Fruit fly (Drosophila melanogaster) whole organism, embryonic: ENCODE measurements around the gene CG11975.

Experiments
- C15 ChIP-seq: fragments of 200-800 bp; sonication (Bioruptor generic); IDR thresholded peaks from 3 replicates; pipeline ENCODE4 v1.3.6; 2022; ENCODE audit warnings: missing biosample characterization, missing genetic modification characterization
- CG10321 ChIP-seq: fragments of 200-800 bp; sonication (Bioruptor generic); IDR thresholded peaks from 2 replicates; pipeline ENCODE4 v1.3.6; 2022; ENCODE audit warnings: missing biosample characterization, missing genetic modification characterization
- CG14014 ChIP-seq: fragments of 200-800 bp; sonication (Bioruptor generic); IDR thresholded peaks from 2 replicates; pipeline ENCODE4 v1.3.6; 2022; ENCODE audit warnings: missing biosample characterization, missing genetic modification characterization
- CG15011 ChIP-seq: fragments of 200-800 bp; sonication (Bioruptor generic); optimal IDR thresholded peaks from 3 replicates; lab custom pipeline; 2018; ENCODE audit warnings: missing biosample characterization, mild to moderate bottlenecking, missing genetic modification characterization
- CG15514 ChIP-seq: fragments of 200-800 bp; sonication (Bioruptor generic); optimal IDR thresholded peaks from 3 replicates; lab custom pipeline; 2017; ENCODE audit warnings: missing biosample characterization, missing genetic modification characterization, mild to moderate bottlenecking, moderate library complexity, missing genetic modification reagents
- CG17328 ChIP-seq: fragments of 200-800 bp; sonication (Bioruptor generic); IDR thresholded peaks from 2 replicates; pipeline ENCODE4 v1.3.6; 2022; ENCODE audit warnings: missing biosample characterization, missing genetic modification characterization
- CG17359 ChIP-seq: fragments of 200-800 bp; sonication (Bioruptor generic); optimal IDR thresholded peaks from 3 replicates; lab custom pipeline; 2018; ENCODE audit warnings: missing biosample characterization, mild to moderate bottlenecking, missing genetic modification characterization, moderate library complexity
- CG17361 ChIP-seq: fragments of 200-800 bp; sonication (Bioruptor generic); IDR thresholded peaks from 3 replicates; pipeline ENCODE4 v1.3.6; 2022; ENCODE audit warnings: missing biosample characterization, missing genetic modification characterization
- CG1832 ChIP-seq: fragments of 200-800 bp; sonication (Bioruptor generic); optimal IDR thresholded peaks from 2 replicates; lab custom pipeline; 2017; ENCODE audit warnings: missing biosample characterization, mild to moderate bottlenecking, missing genetic modification characterization, inconsistent platforms
- CG18599 ChIP-seq: fragments of 200-800 bp; sonication (Bioruptor generic); optimal IDR thresholded peaks from 3 replicates; lab custom pipeline; 2017; ENCODE audit warnings: missing biosample characterization, missing genetic modification characterization, mild to moderate bottlenecking, moderate library complexity, missing genetic modification reagents
- CG31224 ChIP-seq: fragments of 200-800 bp; sonication (Bioruptor generic); IDR thresholded peaks from 2 replicates; pipeline ENCODE4 v1.3.6; 2022; ENCODE audit warnings: missing biosample characterization, missing genetic modification characterization
- CG31388 ChIP-seq: fragments of 200-800 bp; sonication (Bioruptor generic); optimal IDR thresholded peaks from 2 replicates; lab custom pipeline; 2016; ENCODE audit warnings: missing biosample characterization, missing genetic modification characterization
- CG32532 ChIP-seq: fragments of 200-800 bp; sonication (Bioruptor generic); IDR thresholded peaks from 2 replicates; pipeline ENCODE4 v1.3.6; 2022; ENCODE audit warnings: missing biosample characterization, missing genetic modification characterization
- CG3995 ChIP-seq: fragments of 200-800 bp; sonication (Bioruptor generic); optimal IDR thresholded peaks from 3 replicates; lab custom pipeline; 2016; ENCODE audit warnings: missing biosample characterization, missing genetic modification characterization
- CG5180 ChIP-seq: fragments of 200-800 bp; sonication (Bioruptor generic); optimal IDR thresholded peaks from 3 replicates; lab custom pipeline; 2017; ENCODE audit warnings: missing biosample characterization, missing genetic modification characterization, mild to moderate bottlenecking, moderate library complexity, missing genetic modification reagents
- CG6683 ChIP-seq: fragments of 200-800 bp; sonication (Bioruptor generic); optimal IDR thresholded peaks from 2 replicates; lab custom pipeline; 2017; ENCODE audit warnings: missing biosample characterization, mild to moderate bottlenecking, missing genetic modification characterization, missing genetic modification reagents
- CG7745 ChIP-seq: fragments of 200-800 bp; sonication (Bioruptor generic); optimal IDR thresholded peaks from 2 replicates; lab custom pipeline; 2018; ENCODE audit warnings: missing biosample characterization, mild to moderate bottlenecking, missing genetic modification characterization, moderate library complexity
- D ChIP-seq, 2 experiments: fragments of 200-800 bp in 1 of 2; fragments of >200 bp in 1 of 2; sonication (Bioruptor generic) in 1 of 2; optimal IDR thresholded peaks; 2 replicates in 1 of 2; 3 replicates in 1 of 2; lab custom pipeline; 2017; ENCODE audit warnings: mild to moderate bottlenecking in 1 of 2, missing biosample characterization in 1 of 2, missing genetic modification characterization in 1 of 2, missing genetic modification reagents in 1 of 2
- Dad ChIP-seq: fragments of 200-800 bp; sonication (Bioruptor generic); optimal IDR thresholded peaks from 3 replicates; lab custom pipeline; 2016; ENCODE audit warnings: missing biosample characterization, missing genetic modification characterization
- Dbx ChIP-seq: fragments of 200-800 bp; sonication (Bioruptor generic); IDR thresholded peaks from 3 replicates; pipeline ENCODE4 v1.3.6; 2022; ENCODE audit warnings: missing biosample characterization, missing genetic modification characterization
- Dek ChIP-seq: fragments of 200-800 bp; sonication (Bioruptor generic); optimal IDR thresholded peaks from 3 replicates; lab custom pipeline; 2019; ENCODE audit warnings: missing biosample characterization, mild to moderate bottlenecking, missing genetic modification characterization, moderate library complexity
- HHEX ChIP-seq: fragments of 200-800 bp; sonication (Bioruptor generic); optimal IDR thresholded peaks from 3 replicates; lab custom pipeline; 2017; ENCODE audit warnings: missing biosample characterization, mild to moderate bottlenecking, missing genetic modification characterization, missing genetic modification reagents
- HLH3B ChIP-seq: fragments of 200-800 bp; sonication (Bioruptor generic); IDR thresholded peaks from 2 replicates; pipeline ENCODE4 v1.3.6; 2022; ENCODE audit warnings: missing biosample characterization, missing genetic modification characterization
- Lhr ChIP-seq: fragments of 200-800 bp; sonication (Bioruptor generic); optimal IDR thresholded peaks from 3 replicates; lab custom pipeline; 2017; ENCODE audit warnings: mild to moderate bottlenecking, missing biosample characterization, missing genetic modification reagents, missing genetic modification characterization
- Lpt ChIP-seq: fragments of >200 bp; optimal IDR thresholded peaks from 2 replicates; lab custom pipeline; 2018; ENCODE audit warnings: missing biosample characterization, missing genetic modification characterization
- MBD-R2 ChIP-seq: fragments of 200-800 bp; sonication (Bioruptor generic); IDR thresholded peaks from 2 replicates; pipeline ENCODE4 v1.3.6; 2022; ENCODE audit warnings: missing biosample characterization, missing genetic modification characterization
- MESR4 ChIP-seq: fragments of 200-800 bp; sonication (Bioruptor generic); optimal IDR thresholded peaks from 2 replicates; lab custom pipeline; 2018; ENCODE audit warnings: missing biosample characterization, mild to moderate bottlenecking, missing genetic modification characterization, moderate library complexity
- Neu2 ChIP-seq: fragments of 200-800 bp; sonication (Bioruptor generic); optimal IDR thresholded peaks from 3 replicates; lab custom pipeline; 2016; ENCODE audit warnings: missing biosample characterization, missing genetic modification characterization, borderline replicate concordance
- Rx ChIP-seq: fragments of 200-800 bp; sonication (Bioruptor generic); IDR thresholded peaks from 2 replicates; pipeline ENCODE4 v1.3.6; 2022; ENCODE audit warnings: missing biosample characterization, missing genetic modification characterization
- Sry-β ChIP-seq: fragments of 200-800 bp; sonication (Bioruptor generic); optimal IDR thresholded peaks from 2 replicates; lab custom pipeline; 2018; ENCODE audit warnings: missing biosample characterization, mild to moderate bottlenecking, missing genetic modification characterization, moderate library complexity
- TFAM ChIP-seq: fragments of 200-800 bp; sonication (Bioruptor generic); optimal IDR thresholded peaks from 2 replicates; lab custom pipeline; 2017; ENCODE audit warnings: missing biosample characterization, missing genetic modification characterization, inconsistent platforms
- Taf1 ChIP-seq: fragments of 200-800 bp; sonication (Bioruptor generic); IDR thresholded peaks from 2 replicates; pipeline ENCODE4 v1.3.6; 2022; ENCODE audit warnings: missing biosample characterization, missing genetic modification characterization
- abd-A ChIP-seq: fragments of 200-800 bp; sonication (Bioruptor generic); optimal IDR thresholded peaks from 3 replicates; lab custom pipeline; 2019; ENCODE audit warnings: missing biosample characterization, mild to moderate bottlenecking, missing genetic modification characterization, moderate library complexity
- amos ChIP-seq: fragments of 200-800 bp; sonication (Bioruptor generic); IDR thresholded peaks from 2 replicates; pipeline ENCODE4 v1.3.6; 2022; ENCODE audit warnings: missing biosample characterization, missing genetic modification characterization; ENCODE audit not compliant: partially characterized antibody
- ash1 ChIP-seq: fragments of 200-800 bp; sonication (Bioruptor generic); optimal IDR thresholded peaks from 2 replicates; lab custom pipeline; 2018; ENCODE audit warnings: missing biosample characterization, mild to moderate bottlenecking, missing genetic modification characterization
- disco-r ChIP-seq: fragments of 200-800 bp; sonication (Bioruptor generic); optimal IDR thresholded peaks from 2 replicates; lab custom pipeline; 2016; ENCODE audit warnings: missing biosample characterization, missing genetic modification characterization
- dm ChIP-seq: fragments of 200-800 bp; sonication (Bioruptor generic); optimal IDR thresholded peaks from 3 replicates; lab custom pipeline; 2016; ENCODE audit warnings: missing biosample characterization, missing genetic modification characterization
- fd96Cb ChIP-seq: fragments of 200-800 bp; sonication (Bioruptor generic); optimal IDR thresholded peaks from 2 replicates; lab custom pipeline; 2018; ENCODE audit warnings: missing biosample characterization, mild to moderate bottlenecking, missing genetic modification characterization, moderate library complexity
- her ChIP-seq: fragments of 200-800 bp; sonication (Bioruptor generic); optimal IDR thresholded peaks from 2 replicates; lab custom pipeline; 2016; ENCODE audit warnings: missing biosample characterization, missing genetic modification characterization
- inv ChIP-seq: fragments of 200-800 bp; sonication (Bioruptor generic); IDR thresholded peaks from 2 replicates; pipeline ENCODE4 v1.3.6; 2022; ENCODE audit warnings: missing biosample characterization, missing genetic modification characterization; ENCODE audit not compliant: partially characterized antibody
- lmd ChIP-seq: fragments of 200-800 bp; sonication (Bioruptor generic); IDR thresholded peaks from 2 replicates; pipeline ENCODE4 v1.3.6; 2022; ENCODE audit warnings: missing biosample characterization, missing genetic modification characterization
- lola ChIP-seq, 3 experiments: fragments of >200 bp in 2 of 3; fragments of 200-800 bp in 1 of 3; sonication (Bioruptor generic) in 1 of 3; optimal IDR thresholded peaks; 2 replicates each; lab custom pipeline; 2017 to 2019; ENCODE audit warnings: missing biosample characterization in 3 of 3, missing genetic modification characterization in 3 of 3, mild to moderate bottlenecking in 1 of 3, moderate library complexity in 1 of 3
- luna ChIP-seq: fragments of 200-800 bp; sonication (Bioruptor generic); optimal IDR thresholded peaks from 2 replicates; lab custom pipeline; 2016; ENCODE audit warnings: missing biosample characterization, missing genetic modification characterization
- org-1 ChIP-seq: fragments of 200-800 bp; sonication (Bioruptor generic); optimal IDR thresholded peaks from 2 replicates; lab custom pipeline; 2017; ENCODE audit warnings: missing biosample characterization, missing genetic modification characterization
- pum ChIP-seq: fragments of 200-800 bp; sonication (Bioruptor generic); optimal IDR thresholded peaks from 2 replicates; lab custom pipeline; 2016; ENCODE audit warnings: missing biosample characterization, missing genetic modification characterization
- rib ChIP-seq: fragments of 200-800 bp; sonication (Bioruptor generic); IDR thresholded peaks from 2 replicates; pipeline ENCODE4 v1.3.6; 2022; ENCODE audit warnings: missing biosample characterization, missing genetic modification characterization
- zen ChIP-seq: fragments of 200-800 bp; sonication (Bioruptor generic); optimal IDR thresholded peaks from 3 replicates; lab custom pipeline; 2018; ENCODE audit warnings: missing biosample characterization, mild to moderate bottlenecking, missing genetic modification characterization, moderate library complexity
- zf30C ChIP-seq: fragments of 200-800 bp; sonication (Bioruptor generic); optimal IDR thresholded peaks from 3 replicates; lab custom pipeline; 2018; ENCODE audit warnings: missing biosample characterization, mild to moderate bottlenecking, missing genetic modification characterization

Gene CG11975

DNA sequence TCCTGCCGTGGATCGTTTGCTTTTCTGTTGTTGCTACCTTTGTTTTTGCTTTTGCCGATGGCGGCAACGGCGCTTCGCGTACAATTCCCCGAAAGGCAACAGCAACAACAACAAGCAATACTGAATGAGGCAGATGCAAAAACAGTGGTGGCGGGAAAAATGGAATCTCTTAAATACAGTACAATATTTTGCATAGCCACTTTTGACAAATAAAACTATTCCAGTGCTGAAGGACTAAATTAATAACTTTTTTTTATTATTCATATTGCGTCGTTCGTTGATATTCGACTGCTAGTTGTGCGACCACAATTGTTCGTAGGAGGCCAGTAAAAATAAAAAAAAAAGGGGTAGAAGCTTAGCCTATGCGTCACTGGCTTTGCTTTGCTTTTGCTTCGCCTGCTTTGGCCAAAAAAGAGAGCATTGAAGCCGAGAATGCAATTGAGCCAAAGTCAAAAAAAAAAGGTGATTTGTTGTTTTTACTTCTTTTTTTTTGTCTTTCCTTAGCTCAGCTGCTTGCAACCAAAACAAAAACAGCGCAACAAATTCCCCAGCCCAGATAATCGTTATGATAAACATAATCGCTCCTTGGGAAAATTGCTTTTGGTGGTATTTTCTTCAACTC lies 38.9 kb downstream of the CG11975 start (continued):
- TF ChIP-seq Rx (GFP tag; lab: Robert Waterston, UW) (peak; percentile 88), Dek (tag; lab: Kevin White, UChicago) (peak; percentile 85), Taf1 (GFP tag; lab: Robert Waterston, UW) (peak; percentile 74), CG15514 (GFP tag; lab: Kevin White, UChicago) (peak; percentile 75), luna (GFP tag; lab: Kevin White, UChicago) (peak; percentile 42), CG31224 (GFP tag; lab: Robert Waterston, UW) (peak; percentile 80), pum (peak; percentile 82), CG5180 (GFP tag; lab: Kevin White, UChicago) (peak; percentile 59), CG7745 (no peak), lmd (GFP tag; lab: Robert Waterston, UW) (peak; percentile 89), CG10321 (GFP tag; lab: Robert Waterston, UW) (peak; percentile 60; the same call in 1 of the 2 replicates), Dbx (GFP tag; lab: Robert Waterston, UW) (peak; percentile 92), CG31388 (GFP tag; lab: Kevin White, UChicago) (peak; percentile 45), rib (GFP tag; lab: Robert Waterston, UW) (peak; percentile 50; the same call in 1 of the 2 replicates), HLH3B (GFP tag; lab: Robert Waterston, UW) (peak; percentile 92), TFAM (GFP tag; lab: Kevin White, UChicago) (peak; percentile 14), her (GFP tag; lab: Kevin White, UChicago) (peak; percentile 77), CG17361 (GFP tag; lab: Robert Waterston, UW) (peak; percentile 88), org-1 (GFP tag; lab: Kevin White, UChicago) (peak; percentile 87), Sry-β (peak; percentile 32), zen (tag; lab: Kevin White, UChicago) (peak; percentile 65), C15 (peak; percentile 77), HHEX (GFP tag; lab: Kevin White, UChicago) (peak; percentile 88), Neu2 (no peak), zf30C (no peak), inv (GFP tag; lab: Robert Waterston, UW) (no peak), CG1832 (GFP tag; lab: Kevin White, UChicago) (no peak), CG18599 (GFP tag; lab: Kevin White, UChicago) (peak; percentile 92), dm (GFP tag; lab: Kevin White, UChicago) (peak; percentile 58), Lhr (GFP tag; lab: Kevin White, UChicago) (peak; percentile 46), MESR4 (GFP tag; lab: Kevin White, UChicago) (peak; percentile 28), MBD-R2 (GFP tag; lab: Robert Waterston, UW) (peak; percentile 85), abd-A (tag; lab: Kevin White, UChicago) (no peak), disco-r (GFP tag; lab: Kevin White, UChicago) (peak; percentile 77), fd96Cb (tag; lab: Kevin White, UChicago) (peak; percentile 87), CG17328 (GFP tag; lab: Robert Waterston, UW) (peak; percentile 92), CG3995 (GFP tag; lab: Kevin White, UChicago) (peak; percentile 47), Dad (GFP tag; lab: Kevin White, UChicago) (peak; percentile 67), CG14014 (peak; percentile 91), amos (no peak), CG15011 (GFP tag; lab: Kevin White, UChicago) (peak; percentile 76), ash1 (GFP tag; lab: Kevin White, UChicago) (peak; percentile 53), D (optimal IDR thresholded peaks at IDR 0.05; lab: Kevin White, UChicago) (peak; percentile 7), D (GFP tag; optimal IDR thresholded peaks at IDR 0.05; lab: Kevin White, UChicago) (peak; percentile 83), CG17359 (tag; lab: Kevin White, UChicago) (peak; percentile 95), CG32532 (peak; percentile 84), lola (GFP tag; optimal IDR thresholded peaks at IDR 0.05; lab: Kevin White, UChicago) (peak in 1 of 3 experiments; percentile 53), CG6683 (GFP tag; lab: Kevin White, UChicago) (peak; percentile 73), Lpt (GFP tag; lab: Kevin White, UChicago) (no peak)
